Fruit fly (Drosophila melanogaster) whole organism, larva: ENCODE results near the gene Rchy1.

ENCODE experiments used
- noc ChIP-seq: fragments of 200-800 bp; sonication (Bioruptor generic); optimal IDR thresholded peaks from 3 replicates; lab custom pipeline; 2019; ENCODE audit warnings: missing biosample characterization, mild to moderate bottlenecking, missing genetic modification characterization, moderate library complexity

Gene Rchy1

DNA sequence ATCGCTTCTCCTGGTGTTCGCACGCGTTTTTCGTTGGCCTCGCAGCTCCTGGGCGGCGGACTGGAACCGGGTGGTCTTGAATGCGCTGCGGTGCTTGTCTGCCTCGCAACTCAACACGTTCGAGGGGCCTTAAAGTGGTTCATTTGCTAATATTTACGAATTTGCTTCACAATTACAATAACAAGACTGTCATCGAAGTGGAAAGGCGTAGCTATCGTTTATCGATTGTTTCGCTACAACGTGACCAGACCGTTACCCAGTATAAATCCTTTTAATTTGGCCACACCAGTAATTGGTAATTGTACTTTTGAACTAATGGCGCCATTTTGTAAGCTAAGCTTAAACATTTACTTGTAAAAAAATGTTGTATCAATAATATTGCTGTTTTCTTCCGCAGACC, 11.3 kb upstream of the Rchy1 start, which contains the start of gene CG9536:
TSS of gene CG9536 (minus strand) at position 223 of the 400 bp plus-strand sequence.
- TF ChIP-seq noc (tag; lab: Kevin White, UChicago), result no peak

DNA sequence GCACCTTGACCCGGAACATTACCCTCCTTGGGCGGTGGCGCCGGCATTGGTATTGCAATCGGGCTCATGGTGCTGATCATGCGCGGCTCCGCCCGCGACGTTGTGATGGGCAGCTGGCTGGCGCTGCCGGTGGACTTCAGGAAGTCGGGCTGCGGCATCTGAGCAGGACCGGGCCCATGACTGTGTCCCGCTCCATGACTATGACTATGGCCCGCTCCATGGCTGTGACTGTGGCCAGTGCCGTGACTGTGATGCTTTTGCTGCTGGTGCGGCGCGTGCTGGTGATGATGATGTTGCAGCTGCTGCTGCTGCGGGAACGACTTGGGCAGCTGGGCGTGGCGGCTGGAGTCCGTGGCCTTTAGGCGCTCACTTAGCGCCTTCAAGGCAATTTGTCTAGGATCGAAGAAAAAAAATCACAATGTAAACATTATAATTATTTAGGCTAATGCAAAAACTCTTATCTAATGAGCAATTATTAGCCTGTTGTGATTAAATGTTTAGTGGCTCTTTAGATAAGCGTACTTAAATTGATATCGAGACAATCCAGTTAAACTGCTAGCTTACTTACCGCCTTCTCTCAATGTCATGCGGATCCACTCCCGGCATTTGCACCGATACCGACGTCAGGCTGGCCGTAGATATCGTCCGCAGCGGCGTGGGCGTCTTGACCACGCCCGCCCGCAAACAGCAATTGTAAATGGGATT, 9.6 kb upstream of the Rchy1 start:
- TF ChIP-seq noc (tag; lab: Kevin White, UChicago), result peak; percentile 9

DNA sequence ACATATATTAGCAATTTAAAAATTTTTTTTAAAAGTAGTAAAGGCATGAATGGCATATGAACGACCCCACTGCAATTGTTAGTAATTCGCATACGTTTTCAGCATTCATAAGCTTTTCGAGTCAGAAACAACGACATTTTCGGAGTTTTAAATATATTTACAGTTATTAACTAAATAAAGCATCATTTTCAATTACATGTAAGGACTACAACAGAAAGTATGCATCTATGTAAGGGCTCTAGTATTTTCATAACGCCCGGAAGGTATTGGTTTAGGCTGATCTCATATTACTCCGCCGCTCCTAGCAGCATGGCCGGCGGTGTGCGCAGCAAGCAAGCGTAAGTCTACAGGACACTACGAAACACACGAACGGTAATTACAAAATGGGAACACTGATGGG, 8.8 kb upstream of the Rchy1 start:
- no peak for TF ChIP-seq noc (tag; lab: Kevin White, UChicago)

DNA sequence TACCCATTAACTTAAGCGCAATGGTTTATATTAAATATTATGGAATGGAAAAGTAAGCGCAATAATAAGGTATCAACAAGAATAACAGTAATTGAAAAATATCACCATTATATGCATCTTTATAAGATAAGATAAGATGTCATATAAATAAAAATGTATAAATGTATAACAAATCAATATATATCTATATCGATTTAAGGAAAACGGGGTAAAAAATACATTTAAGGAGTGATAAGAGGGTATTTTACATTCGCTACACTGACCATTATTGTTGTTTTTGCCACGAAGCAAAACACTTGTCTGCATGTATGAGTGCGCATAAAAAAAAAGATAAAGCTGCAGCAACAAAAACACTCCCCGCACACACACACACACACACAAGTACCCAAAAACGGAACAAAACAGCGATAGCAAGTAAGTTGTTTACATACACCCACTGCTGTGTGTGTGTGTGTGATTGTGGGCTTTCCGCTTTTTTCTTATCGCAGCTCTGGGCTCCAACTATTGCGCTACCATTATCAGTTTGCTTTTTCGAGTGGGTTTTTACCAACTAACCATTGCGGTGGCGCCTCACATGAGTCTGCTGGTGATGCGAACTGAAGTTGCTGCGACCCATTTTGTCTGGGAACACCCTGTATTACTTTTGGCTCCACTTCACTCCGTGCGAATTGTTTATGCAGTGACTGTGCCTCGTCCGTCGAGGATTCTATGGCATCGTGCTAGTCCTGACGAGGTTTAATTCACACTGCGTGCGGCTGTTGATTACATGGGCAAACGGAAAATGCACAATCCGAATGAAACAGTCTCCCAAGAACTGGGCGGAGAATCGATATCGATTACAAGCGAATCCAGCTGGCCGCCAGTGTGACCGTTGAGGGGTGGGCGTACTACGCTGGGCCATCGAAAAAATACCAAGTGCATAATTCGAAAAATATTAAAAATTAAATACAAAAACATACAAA, 7.9 kb upstream of the Rchy1 start, which contains the start of gene mmy:
TSS of gene mmy (minus strand) at position 829 of the 962 bp plus-strand sequence.
- TF ChIP-seq noc (tag; lab: Kevin White, UChicago), result peak; percentile 73

DNA sequence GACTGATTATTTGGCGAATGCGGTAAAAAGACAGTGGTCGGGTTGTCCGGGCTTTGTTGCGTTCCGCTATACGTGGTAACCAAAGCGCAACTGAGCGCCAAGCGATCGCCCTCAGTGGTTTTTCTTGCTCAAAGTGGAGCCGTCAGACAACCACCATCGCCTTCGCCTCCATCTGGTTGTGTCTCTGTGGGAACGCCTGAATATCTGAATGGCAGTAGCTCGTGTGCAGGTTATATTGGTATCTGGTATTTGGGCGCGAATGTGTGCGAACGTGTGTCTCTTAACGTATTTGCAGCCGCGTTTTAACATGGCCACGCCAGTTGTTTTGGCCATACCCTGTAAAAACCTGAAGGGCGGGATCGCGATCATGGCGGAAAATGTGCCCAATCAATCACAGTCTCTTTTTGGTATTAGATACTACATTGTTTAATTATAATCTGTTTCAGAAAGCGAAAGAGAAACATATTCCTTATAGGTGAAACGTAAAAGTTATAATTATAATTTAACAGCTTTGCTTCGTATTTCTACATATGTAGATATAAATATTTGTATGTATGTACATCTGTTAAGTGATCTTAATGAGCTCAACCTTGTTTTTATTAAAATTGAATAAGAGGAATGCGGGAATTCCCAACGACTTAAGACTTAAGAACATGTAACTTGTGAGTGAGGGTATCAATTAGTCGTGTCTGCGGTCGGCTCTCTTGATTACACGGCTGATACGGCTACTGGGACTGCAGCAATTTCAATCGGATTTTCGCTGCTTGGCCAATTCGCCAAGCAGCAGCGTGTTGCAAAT, 6.7 kb upstream of the Rchy1 start:
- TF ChIP-seq noc (tag; lab: Kevin White, UChicago), result peak; percentile 60

DNA sequence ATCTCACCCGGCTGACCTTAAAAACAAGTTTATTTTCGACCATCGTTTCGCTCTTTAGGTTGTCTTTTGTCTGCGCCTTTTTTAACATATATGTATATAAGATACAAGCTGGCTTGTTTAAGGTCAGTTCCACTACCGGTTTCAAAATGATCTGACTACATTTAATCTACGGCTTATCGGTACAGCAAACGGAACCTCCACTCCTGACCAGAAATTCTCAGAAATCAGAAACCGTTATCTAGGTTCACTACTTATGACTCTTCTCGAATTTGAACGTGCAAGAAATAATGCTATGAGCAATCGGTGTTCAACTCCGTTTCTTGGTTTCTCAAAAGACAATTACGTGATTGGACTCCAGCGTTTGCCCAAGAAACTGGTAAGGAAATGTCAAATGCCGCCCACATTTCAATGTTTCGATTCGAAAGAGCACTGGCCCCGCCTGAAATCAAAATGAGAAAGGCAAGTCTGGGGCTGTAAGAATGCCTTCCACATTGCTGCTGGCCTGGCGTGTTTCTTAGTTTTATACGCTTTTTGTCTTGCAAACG, 4.7 kb upstream of the Rchy1 start:
- TF ChIP-seq noc (tag; lab: Kevin White, UChicago), result no peak

DNA sequence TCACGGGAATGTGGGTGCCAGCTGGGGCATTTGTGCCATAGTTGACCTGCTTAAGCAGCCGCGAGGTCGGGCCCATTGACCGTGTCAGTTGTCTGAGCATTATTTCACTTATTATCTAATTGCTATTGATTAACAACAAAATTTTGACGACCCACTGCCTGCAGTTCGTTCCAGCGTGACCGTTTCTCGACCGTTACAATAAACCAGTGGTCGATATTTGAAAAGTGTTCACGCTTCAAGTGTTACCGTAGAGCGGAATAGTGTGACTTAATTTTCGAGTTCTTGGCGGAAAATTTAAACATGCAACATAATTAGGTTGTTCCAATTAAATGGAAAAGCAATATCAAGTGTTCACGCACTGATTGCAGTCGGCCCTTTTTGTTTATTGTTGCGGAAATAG, 2.0 kb upstream of the Rchy1 start, which contains the start of gene HemK1:
TSS of gene HemK1 (minus strand) at position 190 of the 400 bp plus-strand sequence.
- no peak for TF ChIP-seq noc (tag; lab: Kevin White, UChicago)

DNA sequence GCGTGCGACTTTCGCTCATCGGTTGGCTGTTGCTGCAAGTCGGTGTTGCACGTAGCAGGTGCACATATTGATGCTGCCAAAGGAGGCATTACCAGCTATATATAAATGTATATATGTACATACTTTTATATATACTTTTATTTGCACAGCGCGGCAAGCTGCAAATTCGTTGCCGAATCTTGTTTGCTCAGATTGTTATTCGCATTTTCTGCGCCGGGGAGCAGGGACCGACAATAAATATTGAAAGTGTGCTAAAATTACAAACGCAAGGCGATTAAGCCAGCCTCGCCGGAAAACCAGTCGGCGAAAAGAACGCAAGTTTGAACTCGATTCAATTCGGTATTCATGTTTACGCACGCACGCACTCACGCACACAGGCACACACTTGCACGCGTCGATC, 689 bp downstream of the Rchy1 start:
- no peak for TF ChIP-seq noc (tag; lab: Kevin White, UChicago)

DNA sequence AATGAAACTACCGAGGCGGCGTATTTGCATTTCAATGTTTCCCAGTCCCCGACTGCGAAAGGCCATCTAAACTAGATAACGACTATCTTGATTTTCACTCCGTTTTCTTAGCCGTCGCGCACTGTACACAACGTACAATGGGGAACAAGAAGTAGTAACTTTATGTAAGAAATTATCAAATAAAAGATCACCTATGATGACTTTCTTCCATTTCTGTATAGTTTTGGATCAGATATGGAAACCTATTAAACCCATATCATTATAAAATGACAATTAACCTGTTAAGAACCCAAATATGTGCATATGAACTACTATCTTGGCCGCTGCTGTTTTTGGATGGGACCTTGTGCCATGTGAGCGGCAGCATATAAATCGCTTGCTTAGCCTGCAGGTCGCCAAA, 1.2 kb downstream of the Rchy1 start:
- no peak for TF ChIP-seq noc (tag; lab: Kevin White, UChicago)

DNA sequence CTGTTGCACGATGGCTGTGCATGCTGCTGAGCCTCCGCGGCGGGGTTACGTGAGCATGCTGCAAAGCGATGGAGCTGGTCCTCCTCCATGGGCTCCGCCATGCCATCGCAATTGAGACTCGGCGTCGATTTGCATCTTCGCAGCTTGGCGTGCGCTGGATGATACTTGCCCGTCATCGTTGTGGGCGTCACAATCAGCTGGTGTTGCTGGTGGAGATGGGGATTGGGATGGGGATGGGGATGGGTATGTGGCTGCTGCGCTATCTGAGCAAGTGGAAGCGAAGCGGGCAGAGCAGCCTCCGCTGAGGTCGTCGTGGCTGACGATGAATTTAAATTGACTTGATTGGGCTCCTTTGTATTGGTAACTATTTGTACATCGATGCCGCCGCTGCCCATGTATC, 2.1 kb downstream of the Rchy1 start:
- TF ChIP-seq noc (tag; lab: Kevin White, UChicago), result no peak

DNA sequence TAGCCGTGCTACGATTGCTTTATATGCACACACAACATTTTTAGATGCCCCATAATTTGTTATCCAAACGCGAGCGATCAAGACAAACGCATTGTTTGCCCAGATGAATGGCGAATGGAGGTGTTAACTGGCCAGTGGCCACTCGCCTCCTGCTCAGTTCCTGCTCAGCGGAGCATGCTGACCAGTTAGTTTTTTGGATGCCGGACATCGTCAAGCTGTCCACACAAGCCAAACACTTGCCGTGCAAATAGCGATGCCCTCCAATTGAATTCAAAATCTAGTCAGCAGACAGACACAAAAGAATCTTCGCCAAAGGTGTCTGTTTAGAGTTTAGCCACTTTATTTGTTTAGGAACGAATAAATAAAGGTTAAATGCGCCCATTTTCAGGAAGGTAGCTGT, 3.2 kb downstream of the Rchy1 start:
- TF ChIP-seq noc (tag; lab: Kevin White, UChicago), result no peak

DNA sequence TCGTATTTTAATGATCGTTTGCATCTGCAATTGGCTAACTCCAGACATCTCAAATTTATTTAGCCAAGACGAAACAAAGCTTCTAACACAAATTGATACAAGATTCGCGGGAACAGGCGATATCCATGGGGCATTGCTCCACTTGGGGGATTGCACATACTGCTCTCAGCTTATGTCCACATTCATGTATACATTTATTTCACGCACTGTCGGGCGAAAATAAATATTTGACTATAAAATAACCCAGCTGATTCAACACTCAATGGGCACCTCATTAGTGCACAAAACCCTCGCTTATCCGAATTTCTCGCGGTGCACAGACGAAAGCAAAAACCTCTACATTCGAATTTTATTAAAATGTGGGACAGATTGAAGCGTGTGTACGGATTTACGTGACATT, 4.0 kb downstream of the Rchy1 start:
- peak; percentile 38 for TF ChIP-seq noc (tag; lab: Kevin White, UChicago)

DNA sequence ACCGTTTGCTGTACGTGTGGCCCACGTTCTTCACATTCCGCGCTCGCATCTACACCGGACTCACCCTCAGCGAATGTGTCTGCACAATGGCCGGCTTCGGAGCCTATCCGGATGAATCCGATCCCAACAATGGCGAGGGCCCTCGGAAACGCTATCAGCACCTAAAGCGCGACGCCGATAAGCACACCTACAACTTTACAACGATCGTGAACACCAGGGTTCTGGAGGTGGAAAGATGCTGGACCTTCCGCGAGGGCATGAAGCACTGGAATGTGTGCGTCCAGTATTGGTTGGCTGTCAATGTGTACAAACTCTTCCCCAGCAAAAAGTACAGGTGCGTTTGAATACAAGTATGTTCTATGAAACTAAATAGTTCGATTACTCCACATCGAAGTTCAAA, 7.9 kb downstream of the Rchy1 start:
- TF ChIP-seq noc (tag; lab: Kevin White, UChicago), result no peak

DNA sequence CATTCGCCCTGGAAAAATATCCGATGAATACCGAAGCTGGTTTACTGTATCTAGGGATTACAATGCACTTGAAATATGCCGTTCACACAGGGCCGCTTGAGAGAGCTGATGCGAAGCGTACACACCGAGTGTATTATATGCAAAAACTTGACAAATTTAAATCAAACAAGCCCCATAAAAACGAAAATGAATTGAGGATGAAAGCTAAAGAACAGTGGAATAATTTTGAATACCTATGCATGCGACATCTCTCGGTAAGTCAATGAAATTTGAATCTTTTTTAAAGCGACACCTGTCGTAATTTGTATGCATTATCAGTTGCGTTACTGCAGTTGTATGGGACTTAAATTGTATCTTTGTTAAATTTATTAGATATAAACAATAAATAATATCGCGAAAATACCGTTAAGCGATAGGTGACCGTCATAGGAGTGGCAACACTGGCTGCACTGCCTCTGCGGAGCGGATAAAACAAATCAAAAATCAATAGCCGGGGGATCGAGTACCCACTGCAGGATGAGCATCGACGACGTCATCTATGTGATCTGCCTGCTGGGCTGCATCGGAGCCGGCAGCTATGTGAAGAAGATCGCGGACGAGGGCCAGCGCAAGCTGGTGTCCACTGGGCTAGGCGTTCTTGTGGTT, 9.4 kb downstream of the Rchy1 start, which contains the start of gene frj:
TSS of gene frj (plus strand) at position 98 of the 645 bp plus-strand sequence.
- no peak for TF ChIP-seq noc (tag; lab: Kevin White, UChicago)
